Worm (Caenorhabditis elegans): Measurements from ENCODE around the gene clec-49.
A peak's percentile ranks its signal among the peaks of the same experiment; 100 is the strongest.

Gene clec-49

DNA sequence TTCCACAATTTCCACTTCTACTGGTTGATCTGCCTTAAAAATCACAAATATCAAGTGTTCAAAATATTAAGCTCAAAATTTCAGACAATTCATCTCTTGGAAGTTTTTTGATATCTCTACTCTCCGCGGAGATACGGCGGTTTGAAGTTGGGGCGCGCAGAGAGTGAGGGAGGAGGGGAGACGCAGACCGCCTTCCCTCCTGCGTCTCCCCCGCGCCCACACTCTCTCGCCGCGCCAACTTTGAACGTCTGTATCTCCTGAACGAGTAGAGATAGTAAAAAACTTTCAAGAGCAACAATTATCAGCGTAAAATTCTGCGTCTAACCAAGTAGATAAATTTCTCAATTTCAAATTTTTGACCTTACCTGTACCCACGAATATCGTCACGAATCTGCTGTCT lies 23.0 kb downstream of the clec-49 start:
- TF ChIP-seq lin-15B (tag; optimal IDR thresholded peaks at IDR 0.05) = no peak

DNA sequence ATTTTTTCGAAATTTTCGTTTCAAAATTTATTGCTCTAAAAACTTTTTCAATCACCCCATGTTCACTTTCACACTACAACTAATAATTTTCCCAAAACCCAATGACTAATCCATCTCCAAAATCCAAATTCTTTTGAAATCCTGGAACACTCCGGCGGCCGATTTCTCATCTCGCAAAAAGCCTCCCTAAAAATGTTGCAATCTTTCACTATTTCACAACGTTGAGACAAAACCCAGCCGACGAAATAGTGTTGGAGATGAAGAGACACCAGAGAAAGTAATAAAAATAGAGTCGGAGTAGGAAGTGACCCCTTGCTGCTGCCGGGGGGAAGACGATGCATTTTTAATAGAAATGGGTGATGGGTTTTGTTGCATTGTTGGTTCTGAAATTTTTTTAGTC lies 26.4 kb downstream of the clec-49 start:
- TF ChIP-seq nhr-67 (tag; optimal IDR thresholded peaks at IDR 0.05) (no peak), hmg-11 (tag; optimal IDR thresholded peaks at IDR 0.05) (peak; percentile 15)

DNA sequence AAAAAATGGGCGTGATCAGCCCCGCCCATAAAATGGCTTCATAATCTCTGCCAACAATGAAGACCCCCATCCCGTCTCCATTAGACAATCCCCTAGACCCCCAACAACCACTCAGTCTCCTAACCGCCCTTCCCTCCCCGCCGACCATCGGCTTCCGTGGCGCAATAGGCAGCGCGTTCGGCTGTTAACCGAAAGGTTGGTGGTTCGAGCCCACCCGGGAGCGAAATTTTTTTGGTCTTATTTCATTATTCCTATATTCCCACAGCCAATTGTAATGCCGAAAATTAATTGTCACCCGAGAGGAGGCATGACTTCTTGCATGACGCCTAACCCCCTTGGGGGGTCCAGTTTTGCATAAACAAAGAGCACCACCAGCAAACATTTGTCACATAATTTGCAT lies 28.1 kb downstream of the clec-49 start:
- no peak for TF ChIP-seq ztf-11 (tag; optimal IDR thresholded peaks at IDR 0.05)
- TF ChIP-seq zag-1 (tag; optimal IDR thresholded peaks at IDR 0.05) = no peak
- TF ChIP-seq R02D3.7 (tag; optimal IDR thresholded peaks at IDR 0.05) = no peak
- peak; percentile 81 for TF ChIP-seq hmg-11 (tag; optimal IDR thresholded peaks at IDR 0.05)
- no peak for TF ChIP-seq lin-15B (tag; optimal IDR thresholded peaks at IDR 0.05)
- TF ChIP-seq mdl-1 (tag; optimal IDR thresholded peaks at IDR 0.05) = no peak
- TF ChIP-seq nhr-25 (tag; optimal IDR thresholded peaks at IDR 0.05) = peak; percentile 1
- TF ChIP-seq lsy-12 (tag; optimal IDR thresholded peaks at IDR 0.05) = no peak
- peak; percentile 17 for TF ChIP-seq elt-2 (tag; optimal IDR thresholded peaks at IDR 0.05)
- TF ChIP-seq nfya-1 (tag; optimal IDR thresholded peaks at IDR 0.05; ENCODE audit: insufficient read depth) = peak; percentile 17
- TF ChIP-seq sea-2 (GFP tag; optimal IDR thresholded peaks at IDR 0.05) = no peak
- no peak for TF ChIP-seq fkh-2 (tag; optimal IDR thresholded peaks at IDR 0.05)
- peak; percentile 7 for TF ChIP-seq pha-4 (tag; optimal IDR thresholded peaks at IDR 0.05)
- peak; percentile 53 for TF ChIP-seq lin-39 (tag; optimal IDR thresholded peaks at IDR 0.05)
- no peak for TF ChIP-seq nhr-67 (tag; optimal IDR thresholded peaks at IDR 0.05)

DNA sequence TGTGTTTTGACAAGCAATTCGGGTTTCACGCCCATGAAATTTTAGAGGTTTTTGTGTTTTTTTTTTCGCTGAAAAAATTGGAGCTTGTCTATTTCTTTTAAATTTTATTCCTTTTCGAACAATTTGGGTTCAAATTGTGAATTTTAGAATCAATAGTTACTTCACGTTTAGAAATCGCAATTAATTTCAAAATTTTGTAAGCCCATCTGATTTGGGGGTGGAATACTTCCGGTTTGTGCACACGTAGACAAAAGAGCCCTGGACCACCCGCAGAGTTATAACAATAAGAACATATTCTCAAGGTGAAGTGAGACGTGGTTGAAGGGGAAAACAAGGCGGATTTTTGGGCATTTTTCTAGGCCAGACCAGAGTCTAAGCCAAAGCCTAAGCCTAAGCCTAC lies 31.8 kb downstream of the clec-49 start, which contains the start of gene Y116F11A.6:
Gene Y116F11A.6, plus strand, starts transcription at position 301 of the 400 bp plus-strand sequence.
- TF ChIP-seq eor-1 (tag; optimal IDR thresholded peaks at IDR 0.05) = no peak
- no peak for TF ChIP-seq nhr-11 (tag; optimal IDR thresholded peaks at IDR 0.05)
- no peak for TF ChIP-seq nhr-67 (tag; optimal IDR thresholded peaks at IDR 0.05)
- no peak for TF ChIP-seq nhr-43 (tag; optimal IDR thresholded peaks at IDR 0.05; ENCODE audit: poor library complexity, severe bottlenecking)
- no peak for TF ChIP-seq fos-1 (tag; optimal IDR thresholded peaks at IDR 0.05)
- TF ChIP-seq unc-39 (tag; optimal IDR thresholded peaks at IDR 0.05) = no peak
- no peak for TF ChIP-seq aly-2 (tag; optimal IDR thresholded peaks at IDR 0.05)
- TF ChIP-seq snpc-4 (tag; optimal IDR thresholded peaks at IDR 0.05) = no peak
- TF ChIP-seq lin-15B (tag; optimal IDR thresholded peaks at IDR 0.05) = no peak
- TF ChIP-seq egl-27 (tag; optimal IDR thresholded peaks at IDR 0.05) = no peak
- TF ChIP-seq elt-1 (tag; optimal IDR thresholded peaks at IDR 0.05) = no peak
- TF ChIP-seq ceh-16 (tag; optimal IDR thresholded peaks at IDR 0.05) = no peak
- TF ChIP-seq ztf-4 (tag; optimal IDR thresholded peaks at IDR 0.05) = no peak
- no peak for TF ChIP-seq nhr-237 (tag; optimal IDR thresholded peaks at IDR 0.05)
- no peak for TF ChIP-seq ceh-28 (tag; optimal IDR thresholded peaks at IDR 0.05)
- TF ChIP-seq mml-1 (tag; optimal IDR thresholded peaks at IDR 0.05) = no peak
- TF ChIP-seq ceh-82 (tag; optimal IDR thresholded peaks at IDR 0.05) = no peak
- no peak for TF ChIP-seq ceh-9 (tag; optimal IDR thresholded peaks at IDR 0.05)
- TF ChIP-seq nhr-76 (tag; optimal IDR thresholded peaks at IDR 0.05) = no peak

DNA sequence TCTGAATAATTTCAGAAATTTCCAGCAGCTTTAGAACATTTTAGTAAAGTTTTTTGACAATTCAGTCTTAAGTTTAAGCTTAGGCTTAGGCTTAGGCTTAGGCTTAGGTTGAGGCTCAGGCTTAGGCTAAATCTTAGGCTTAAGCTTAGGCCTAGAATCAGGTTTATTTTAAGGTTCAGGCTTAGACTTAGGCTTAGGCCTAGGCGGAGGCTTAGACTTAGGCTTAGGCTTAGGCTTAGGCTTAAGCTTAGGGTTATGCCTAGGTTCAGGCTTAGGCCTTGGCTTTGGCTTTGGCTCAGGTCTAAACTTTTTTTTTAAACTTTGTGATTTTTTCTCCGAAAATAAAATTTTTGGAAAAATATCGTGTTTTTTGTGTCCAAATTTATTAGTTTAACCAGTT lies 32.4 kb downstream of the clec-49 start:
- TF ChIP-seq lin-15B (tag; optimal IDR thresholded peaks at IDR 0.05) = no peak

DNA sequence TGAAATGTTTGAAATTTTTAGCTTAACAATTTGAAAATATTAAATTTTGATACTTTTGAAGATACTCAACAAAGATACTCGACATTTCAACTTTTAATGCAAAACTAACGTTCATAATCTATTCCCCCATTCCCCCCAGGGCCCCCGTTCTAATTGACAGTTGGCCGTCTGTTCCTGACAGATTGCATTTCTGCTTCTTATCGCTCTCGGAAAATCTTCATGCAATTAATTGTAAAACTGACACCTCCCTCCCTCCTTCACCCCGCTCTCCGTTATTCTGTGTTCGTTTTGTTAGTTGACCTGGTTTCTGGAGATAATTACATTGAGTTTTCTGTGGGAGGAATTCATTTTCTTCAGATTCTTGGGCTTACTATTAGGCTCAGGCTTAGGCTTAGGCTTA lies 33.1 kb downstream of the clec-49 start:
- TF ChIP-seq aly-2 (tag; optimal IDR thresholded peaks at IDR 0.05) (no peak), nhr-12 (tag; optimal IDR thresholded peaks at IDR 0.05) (no peak), nhr-43 (tag; optimal IDR thresholded peaks at IDR 0.05; ENCODE audit: poor library complexity, severe bottlenecking) (no peak), nhr-23 (tag; optimal IDR thresholded peaks at IDR 0.05) (no peak), eor-1 (tag; optimal IDR thresholded peaks at IDR 0.05) (no peak), ztf-4 (tag; optimal IDR thresholded peaks at IDR 0.05) (no peak), elt-2 (tag; optimal IDR thresholded peaks at IDR 0.05) (no peak), elt-1 (tag; optimal IDR thresholded peaks at IDR 0.05) (no peak), fos-1 (tag; optimal IDR thresholded peaks at IDR 0.05) (no peak), nhr-76 (tag; optimal IDR thresholded peaks at IDR 0.05) (no peak), fkh-10 (GFP tag; optimal IDR thresholded peaks at IDR 0.05) (no peak), ceh-9 (tag; optimal IDR thresholded peaks at IDR 0.05) (no peak), ama-1 (optimal IDR thresholded peaks at IDR 0.05) (no peak), egl-5 (tag; optimal IDR thresholded peaks at IDR 0.05) (no peak)

Data from whole organism, L3 larva.